Worm (Caenorhabditis elegans) whole organism, late embryonic: ENCODE data around the gene hex-5.

ENCODE experiments used
- K02D7.2 ChIP-seq: sonication (generic microtip); optimal IDR thresholded peaks from 2 replicates; lab custom pipeline; 2017; ENCODE audit warnings: mild to moderate bottlenecking, missing genetic modification characterization, missing compliant biosample characterization
- ama-1 ChIP-seq: fragments of 150-350 bp; optimal IDR thresholded peaks from 2 replicates; lab custom pipeline; 2014
- ceh-22 ChIP-seq: sonication (generic microtip); optimal IDR thresholded peaks from 2 replicates; lab custom pipeline; 2017; ENCODE audit warnings: missing biosample characterization, missing genetic modification characterization
- ceh-24 ChIP-seq: sonication (generic microtip); optimal IDR thresholded peaks from 2 replicates; lab custom pipeline; 2016; ENCODE audit warnings: mild to moderate bottlenecking, missing genetic modification characterization, missing compliant biosample characterization
- ceh-30 ChIP-seq: fragments of 150-350 bp; optimal IDR thresholded peaks from 2 replicates; lab custom pipeline; 2014; ENCODE audit warnings: missing biosample characterization, missing genetic modification characterization
- ceh-34 ChIP-seq: sonication (generic microtip); optimal IDR thresholded peaks from 2 replicates; lab custom pipeline; 2016; ENCODE audit warnings: mild to moderate bottlenecking, missing genetic modification characterization, missing compliant biosample characterization
- ceh-48 ChIP-seq: sonication (generic microtip); optimal IDR thresholded peaks from 2 replicates; lab custom pipeline; 2016; ENCODE audit warnings: missing genetic modification characterization, inconsistent platforms, missing compliant biosample characterization
- ceh-9 ChIP-seq: sonication (generic microtip); optimal IDR thresholded peaks from 2 replicates; lab custom pipeline; 2016; ENCODE audit warnings: mild to moderate bottlenecking, missing genetic modification characterization, inconsistent platforms, missing compliant biosample characterization
- elt-2 ChIP-seq: sonication (generic microtip); optimal IDR thresholded peaks from 2 replicates; lab custom pipeline; 2016; ENCODE audit warnings: missing genetic modification reagents, missing genetic modification characterization, missing compliant biosample characterization
- elt-4 ChIP-seq: sonication (generic microtip); optimal IDR thresholded peaks from 2 replicates; lab custom pipeline; 2016; ENCODE audit warnings: missing genetic modification characterization, missing compliant biosample characterization
- fkh-10 ChIP-seq: fragments of 150-350 bp; optimal IDR thresholded peaks from 2 replicates; lab custom pipeline; 2014; ENCODE audit warnings: missing biosample characterization, missing genetic modification reagents, missing genetic modification characterization
- hlh-15 ChIP-seq: sonication (generic microtip); optimal IDR thresholded peaks from 2 replicates; lab custom pipeline; 2016; ENCODE audit warnings: missing genetic modification characterization, missing compliant biosample characterization
- hlh-6 ChIP-seq: sonication (generic microtip); optimal IDR thresholded peaks from 2 replicates; lab custom pipeline; 2016; ENCODE audit warnings: missing genotype, missing genetic modification characterization, missing compliant biosample characterization
- hlh-8 ChIP-seq: sonication (generic microtip); optimal IDR thresholded peaks from 2 replicates; lab custom pipeline; 2016; ENCODE audit warnings: missing genotype, missing genetic modification characterization, missing compliant biosample characterization
- lin-11 ChIP-seq: fragments of 200-800 bp; sonication (Bioruptor generic); optimal IDR thresholded peaks from 2 replicates; lab custom pipeline; 2018; ENCODE audit warnings: mild to moderate bottlenecking, missing genetic modification characterization, missing compliant biosample characterization
- mec-3 ChIP-seq: sonication (generic microtip); optimal IDR thresholded peaks from 2 replicates; lab custom pipeline; 2016; ENCODE audit warnings: borderline replicate concordance, missing genetic modification characterization, missing compliant biosample characterization
- odd-2 ChIP-seq: sonication (generic microtip); optimal IDR thresholded peaks from 2 replicates; lab custom pipeline; 2017; ENCODE audit warnings: antibody characterized with exemption, mild to moderate bottlenecking, missing genetic modification characterization, missing compliant biosample characterization
- pax-1 ChIP-seq: fragments of 150-350 bp; optimal IDR thresholded peaks from 2 replicates; lab custom pipeline; 2014; ENCODE audit warnings: missing biosample characterization, missing genetic modification characterization
- pqm-1 ChIP-seq: sonication (generic microtip); optimal IDR thresholded peaks from 2 replicates; lab custom pipeline; 2016; ENCODE audit warnings: missing genetic modification characterization, missing compliant biosample characterization
- ref-2 ChIP-seq: sonication (generic microtip); optimal IDR thresholded peaks from 2 replicates; lab custom pipeline; 2016; ENCODE audit warnings: missing genetic modification characterization, missing compliant biosample characterization
- rnt-1 ChIP-seq: sonication (generic microtip); optimal IDR thresholded peaks from 2 replicates; lab custom pipeline; 2016; ENCODE audit warnings: missing genetic modification characterization, missing compliant biosample characterization
- sdc-2 ChIP-seq: sonication (generic microtip); optimal IDR thresholded peaks from 2 replicates; lab custom pipeline; 2016; ENCODE audit warnings: missing genotype, missing genetic modification characterization, missing compliant biosample characterization
- sox-4 ChIP-seq: sonication (generic microtip); optimal IDR thresholded peaks from 2 replicates; lab custom pipeline; 2017; ENCODE audit warnings: mild to moderate bottlenecking, missing genetic modification characterization, inconsistent platforms, missing compliant biosample characterization
- unc-86 ChIP-seq: sonication (generic microtip); optimal IDR thresholded peaks from 2 replicates; lab custom pipeline; 2016; ENCODE audit warnings: missing genetic modification characterization, missing compliant biosample characterization
- zip-5 ChIP-seq: sonication (generic microtip); optimal IDR thresholded peaks from 2 replicates; lab custom pipeline; 2016; ENCODE audit warnings: missing genetic modification characterization, missing compliant biosample characterization
- ztf-16 ChIP-seq: sonication (generic microtip); optimal IDR thresholded peaks from 2 replicates; lab custom pipeline; 2017; ENCODE audit warnings: missing genetic modification characterization, missing compliant biosample characterization

Gene hex-5

ce11 chrX:14853712-14854217 lies 51.3 kb downstream of the hex-5 start, which contains the start of the genes C27C12.1 and C27C12.4 (continued):
- TF ChIP-seq ceh-9 (tag; lab: Kevin White, UChicago), result no peak
- no peak for TF ChIP-seq fkh-10 (GFP tag; lab: Kevin White, UChicago)
- TF ChIP-seq K02D7.2 (tag; lab: Kevin White, UChicago), result no peak
- peak; percentile 39 for TF ChIP-seq zip-5
- TF ChIP-seq sdc-2 (tag; lab: Kevin White, UChicago), result peak; percentile 76
- no peak for TF ChIP-seq pqm-1
- TF ChIP-seq ceh-22 (tag; lab: Kevin White, UChicago), result no peak
- no peak for TF ChIP-seq lin-11 (tag; lab: Kevin White, UChicago)
- TF ChIP-seq elt-4 (tag; lab: Kevin White, UChicago), result no peak
- TF ChIP-seq mec-3 (tag; lab: Kevin White, UChicago), result no peak
- TF ChIP-seq hlh-6 (tag; lab: Kevin White, UChicago), result peak; percentile 47
- TF ChIP-seq ceh-48 (tag; lab: Kevin White, UChicago), result no peak
- no peak for TF ChIP-seq ama-1 (lab: Kevin White, UChicago)

DNA sequence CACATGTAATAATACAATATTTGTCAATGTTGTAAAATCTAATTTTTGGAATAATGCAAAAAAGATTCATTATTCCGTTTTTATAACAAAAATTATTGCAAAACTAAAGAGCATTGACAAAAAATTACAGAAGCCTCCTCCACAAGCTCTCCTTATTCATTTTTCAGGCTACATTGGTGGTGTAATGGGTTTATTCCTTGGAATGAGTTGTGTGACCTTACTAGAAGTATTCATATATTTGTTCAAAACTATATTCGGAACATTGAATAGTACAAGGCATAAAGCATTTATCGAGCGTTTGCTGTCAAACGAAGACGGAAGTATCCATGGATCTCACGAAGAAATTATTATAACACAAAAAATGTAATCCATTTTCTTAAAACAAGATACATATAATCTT lies 53.2 kb downstream of the hex-5 start:
- TF ChIP-seq lin-11 (tag; lab: Kevin White, UChicago) (no peak), pax-1 (tag; lab: Kevin White, UChicago) (no peak), unc-86 (tag; lab: Kevin White, UChicago) (no peak), K02D7.2 (tag; lab: Kevin White, UChicago) (no peak), ama-1 (lab: Kevin White, UChicago) (no peak), rnt-1 (tag; lab: Kevin White, UChicago) (no peak), ceh-30 (tag; lab: Kevin White, UChicago) (no peak), hlh-15 (tag; lab: Kevin White, UChicago) (no peak), hlh-6 (tag; lab: Kevin White, UChicago) (no peak), ceh-24 (tag; lab: Kevin White, UChicago) (no peak), ceh-34 (tag; lab: Kevin White, UChicago) (no peak), elt-2 (no peak), sdc-2 (tag; lab: Kevin White, UChicago) (no peak), ref-2 (tag; lab: Kevin White, UChicago) (no peak), ztf-16 (tag; lab: Kevin White, UChicago) (no peak), odd-2 (tag; lab: Kevin White, UChicago) (no peak), sox-4 (tag; lab: Kevin White, UChicago) (no peak), hlh-8 (tag; lab: Kevin White, UChicago) (no peak)
